Worm (Caenorhabditis elegans) whole organism, L1 larva: ENCODE results near the gene ztf-20.

Experiments
- alr-1 ChIP-seq: fragments of 200-800 bp; sonication (Bioruptor generic); optimal IDR thresholded peaks from 2 replicates; lab custom pipeline; 2018; ENCODE audit warnings: borderline replicate concordance, mild to moderate bottlenecking, missing genetic modification characterization, missing compliant biosample characterization
- blmp-1 ChIP-seq: fragments of 150-350 bp; optimal IDR thresholded peaks from 2 replicates; lab custom pipeline; 2014; ENCODE audit warnings: missing biosample characterization, missing genetic modification characterization
- fos-1 ChIP-seq: fragments of 150-350 bp; optimal IDR thresholded peaks from 2 replicates; lab custom pipeline; 2014; ENCODE audit warnings: missing biosample characterization, missing genetic modification characterization
- lin-39 ChIP-seq: fragments of 150-350 bp; optimal IDR thresholded peaks from 2 replicates; lab custom pipeline; 2014; ENCODE audit warnings: missing biosample characterization, missing genetic modification reagents, missing genetic modification characterization
- nhr-12 ChIP-seq: sonication (generic microtip); optimal IDR thresholded peaks from 2 replicates; lab custom pipeline; 2017; ENCODE audit warnings: missing biosample characterization, missing genetic modification characterization
- snpc-4 ChIP-seq: fragments of 150-350 bp; optimal IDR thresholded peaks from 2 replicates; lab custom pipeline; 2014; ENCODE audit warnings: missing biosample characterization, missing genetic modification characterization
- tlp-1 ChIP-seq: fragments of 150-350 bp; optimal IDR thresholded peaks from 2 replicates; lab custom pipeline; 2014; ENCODE audit warnings: missing biosample characterization, missing genetic modification characterization
- unc-130 ChIP-seq: fragments of 150-350 bp; optimal IDR thresholded peaks from 2 replicates; lab custom pipeline; 2017; ENCODE audit warnings: missing biosample characterization, missing genetic modification characterization, inconsistent platforms

- TF ChIP-seq unc-130 (tag; lab: Kevin White, UChicago) (no peak), nhr-12 (tag; lab: Kevin White, UChicago) (no peak), snpc-4 (no peak), lin-39 (no peak), blmp-1 (tag; lab: Kevin White, UChicago) (no peak), alr-1 (tag; lab: Kevin White, UChicago) (no peak), tlp-1 (no peak), fos-1 (tag; lab: Kevin White, UChicago) (no peak)
These were observed 46.9 kb downstream of the ztf-20 start for ce11 chrV:18913120-18913519.
